Worm (Caenorhabditis elegans): ENCODE data around the gene Y81G3A.6.
"Not testable (repeated sequence)": the region's sequence is repeated elsewhere in the genome, so short reads cannot be mapped to it uniquely, and the experiment has no call there.

Gene Y81G3A.6

ce11 chrII:13050050-13050449, 32.3 kb downstream of the Y81G3A.6 start:
- no peak for TF ChIP-seq tbx-11 (GFP tag; IDR thresholded peaks at IDR 0.05)
- no peak for TF ChIP-seq sea-1 (GFP tag; conservative IDR thresholded peaks at IDR 0.05)
- no peak for TF ChIP-seq hmg-4 (GFP tag; optimal IDR thresholded peaks at IDR 0.05)
- TF ChIP-seq ama-1 (optimal IDR thresholded peaks at IDR 0.05): no peak
- no peak for TF ChIP-seq tra-4 (tag; optimal IDR thresholded peaks at IDR 0.05)
- no peak for TF ChIP-seq tbx-37 (GFP tag; conservative IDR thresholded peaks at IDR 0.05)
- no peak for TF ChIP-seq ets-7 (tag; optimal IDR thresholded peaks at IDR 0.05)
- no peak for TF ChIP-seq aly-1 (tag; optimal IDR thresholded peaks at IDR 0.05)
- no peak for TF ChIP-seq ceh-36 (tag; optimal IDR thresholded peaks at IDR 0.05)
- TF ChIP-seq scrt-1 (GFP tag; IDR thresholded peaks at IDR 0.05): no peak
- TF ChIP-seq hmbx-1 (tag; optimal IDR thresholded peaks at IDR 0.05): no peak

ce11 chrII:13047609-13048008, 34.7 kb downstream of the Y81G3A.6 start, which contains the start of gene F42G4.2:
F42G4.2 (plus strand) TSS chrII:13047909.
- TF ChIP-seq flt-1 (GFP tag; IDR thresholded peaks at IDR 0.05); pes-1 (GFP tag; IDR thresholded peaks at IDR 0.05); hmg-4 (GFP tag; optimal IDR thresholded peaks at IDR 0.05): not testable (repeated sequence)

- TF ChIP-seq B0310.2 (tag; optimal IDR thresholded peaks at IDR 0.05); tra-4 (tag; optimal IDR thresholded peaks at IDR 0.05); sea-1 (GFP tag; conservative IDR thresholded peaks at IDR 0.05): not testable (repeated sequence)
Observed at ce11 chrII:13047106-13047505, 35.2 kb downstream of the Y81G3A.6 start, which contains the start of gene F42G4.7. F42G4.7 (minus strand) TSS chrII:13047290.

- TF ChIP-seq scrt-1 (GFP tag; IDR thresholded peaks at IDR 0.05); tbx-37 (GFP tag; conservative IDR thresholded peaks at IDR 0.05); tra-4 (tag; optimal IDR thresholded peaks at IDR 0.05): not testable (repeated sequence)
Observed at ce11 chrII:13043433-13044054, 38.8 kb downstream of the Y81G3A.6 start, which contains the start of gene puf-6. puf-6 (minus strand) TSS chrII:13043445.

ce11 chrII:13036717-13037116, 45.6 kb downstream of the Y81G3A.6 start, which contains the start of gene F18A11.3:
F18A11.3 (minus strand) TSS chrII:13036841.
- TF ChIP-seq ceh-13 (GFP tag; optimal IDR thresholded peaks at IDR 0.05): no peak
- no peak for TF ChIP-seq ets-7 (tag; optimal IDR thresholded peaks at IDR 0.05)
- TF ChIP-seq hmg-4 (GFP tag; optimal IDR thresholded peaks at IDR 0.05): no peak
